Worm (Caenorhabditis elegans) whole organism, L4 larva: Measurements from ENCODE around the gene str-114.

Source experiments
- ceh-82 ChIP-seq: sonication (generic microtip); optimal IDR thresholded peaks from 2 replicates; lab custom pipeline; 2017; ENCODE audit warnings: missing biosample characterization, missing genetic modification characterization
- fos-1 ChIP-seq: fragments of 150-350 bp; optimal IDR thresholded peaks from 2 replicates; lab custom pipeline; 2014; ENCODE audit warnings: missing biosample characterization, missing genetic modification characterization
- lim-7 ChIP-seq: fragments of 200-800 bp; sonication (Bioruptor generic); IDR thresholded peaks from 2 replicates; pipeline ENCODE4 v1.3.6; 2022; ENCODE audit warnings: missing genetic modification characterization, missing compliant biosample characterization
- lin-15B ChIP-seq: fragments of 150-350 bp; sonication (generic microtip); optimal IDR thresholded peaks from 3 replicates; lab custom pipeline; 2014; ENCODE audit warnings: missing biosample characterization, missing genetic modification characterization
- nhr-11 ChIP-seq: fragments of 150-350 bp; optimal IDR thresholded peaks from 2 replicates; lab custom pipeline; 2014; ENCODE audit warnings: missing biosample characterization, missing genetic modification characterization
- nhr-237 ChIP-seq: sonication (generic microtip); optimal IDR thresholded peaks from 2 replicates; lab custom pipeline; 2017; ENCODE audit warnings: missing biosample characterization, missing genetic modification characterization
- nhr-25 ChIP-seq: sonication (generic microtip); optimal IDR thresholded peaks from 2 replicates; lab custom pipeline; 2017; ENCODE audit warnings: missing genetic modification characterization, mild to moderate bottlenecking, missing compliant biosample characterization, antibody characterized with exemption, moderate library complexity, borderline replicate concordance; ENCODE audit not compliant: insufficient read depth
- nhr-41 ChIP-seq: fragments of 200-800 bp; sonication (Bioruptor generic); IDR thresholded peaks from 2 replicates; pipeline ENCODE4 v1.3.6; 2022; ENCODE audit warnings: missing genetic modification reagents, missing genetic modification characterization, missing compliant biosample characterization

- TF ChIP-seq nhr-11 (tag; lab: Kevin White, UChicago): no peak
- TF ChIP-seq nhr-41: no peak
- TF ChIP-seq lim-7 (GFP tag; lab: Robert Waterston, UW): no peak
- no peak for TF ChIP-seq lin-15B (tag; lab: Kevin White, UChicago)
- no peak for TF ChIP-seq nhr-25 (tag; lab: Kevin White, UChicago)
- TF ChIP-seq ceh-82: no peak
- TF ChIP-seq fos-1: no peak
- TF ChIP-seq nhr-237 (tag; lab: Kevin White, UChicago): no peak
These were observed 44.2 kb upstream of the str-114 start, which contains the start of gene T22F3.8 for ce11 chrV:3605325-3605724.
